Worm (Caenorhabditis elegans) whole organism, L1 larva: ENCODE measurements around the gene Y43H11AL.1.

ENCODE experiments used
- ceh-82 ChIP-seq, 3 experiments: fragments of 150-350 bp in 1 of 3; sonication (generic microtip) in 2 of 3; optimal IDR thresholded peaks; 2 replicates each; lab custom pipeline; 2014 to 2017; ENCODE audit warnings: missing biosample characterization in 3 of 3, missing genetic modification characterization in 3 of 3
- ces-1 ChIP-seq: fragments of 150-350 bp; optimal IDR thresholded peaks from 2 replicates; lab custom pipeline; 2014; ENCODE audit warnings: missing biosample characterization, missing genetic modification reagents, missing genetic modification characterization
- fos-1 ChIP-seq: fragments of 150-350 bp; optimal IDR thresholded peaks from 2 replicates; lab custom pipeline; 2014; ENCODE audit warnings: missing biosample characterization, missing genetic modification characterization

DNA sequence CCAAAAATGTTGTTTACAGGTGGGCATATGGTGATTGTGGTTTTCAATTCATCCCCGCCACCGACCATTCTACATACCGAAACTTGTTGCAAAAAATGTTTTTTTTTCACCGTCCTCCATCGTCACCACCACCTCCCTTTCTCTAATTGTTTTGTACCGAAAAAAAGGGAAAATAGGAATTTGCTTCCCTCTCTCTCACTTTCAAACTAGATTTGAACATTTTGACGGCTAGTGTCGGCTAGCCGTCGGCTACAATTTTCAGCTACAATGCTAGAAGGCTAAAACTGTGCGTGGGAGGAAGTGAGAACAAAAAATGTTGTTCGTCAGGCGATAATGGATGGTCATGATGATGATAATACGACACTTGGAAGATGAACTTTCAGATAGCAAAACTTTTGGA is 54.4 kb downstream of the Y43H11AL.1 start:
- TF ChIP-seq ceh-82 (tag; optimal IDR thresholded peaks at IDR 0.05; lab: Kevin White, UChicago) (no peak), fos-1 (tag; lab: Kevin White, UChicago) (no peak), ces-1 (GFP tag; lab: Kevin White, UChicago) (no peak)
